Fruit fly (Drosophila melanogaster): ENCODE measurements around the gene CG31528.

The CG31528 gene

DNA sequence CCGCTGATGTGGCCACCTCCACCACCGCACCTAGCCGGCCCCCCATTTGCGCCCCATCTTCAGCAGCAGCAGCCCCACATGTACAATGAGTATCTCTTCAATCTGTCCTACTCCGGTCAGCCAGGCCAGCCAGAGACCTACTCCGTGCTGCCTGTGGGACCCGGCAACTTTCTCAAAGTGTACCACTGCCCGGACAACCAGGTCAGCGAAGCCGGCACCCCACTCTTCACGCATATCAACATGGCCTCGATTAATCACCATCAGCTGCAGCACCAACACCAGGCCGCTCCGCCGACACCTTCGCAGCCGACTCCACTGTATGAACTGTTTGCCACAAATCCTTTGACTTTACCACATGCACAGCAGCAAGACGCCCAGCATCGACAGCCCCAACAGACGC lies 21.6 kb downstream of the CG31528 start:
- TF ChIP-seq h (optimal IDR thresholded peaks at IDR 0.05) (no peak), Sin3A (optimal IDR thresholded peaks at IDR 0.05) (no peak), ttk (optimal IDR thresholded peaks at IDR 0.05) (peak; percentile 93), Myc (optimal IDR thresholded peaks at IDR 0.05) (no peak)

DNA sequence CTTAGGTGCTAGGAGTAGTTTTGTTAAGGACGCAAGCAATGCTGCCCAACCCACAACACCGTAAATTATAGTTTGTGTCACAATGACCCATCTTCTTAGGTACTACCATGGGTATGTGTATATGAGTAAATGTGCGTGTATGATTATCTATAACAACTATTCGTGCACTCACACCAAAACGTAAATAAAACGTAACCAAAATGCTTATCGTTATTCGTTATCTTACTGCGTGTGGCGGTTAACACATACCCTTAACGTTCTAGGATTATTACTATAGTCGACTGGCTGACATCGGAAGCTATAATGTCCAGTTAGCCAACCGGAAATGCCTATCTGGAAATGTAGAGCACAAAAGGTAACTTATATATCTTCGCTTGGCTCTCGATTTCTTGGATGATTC lies 28.8 kb downstream of the CG31528 start:
- no peak for TF ChIP-seq psq (optimal IDR thresholded peaks at IDR 0.05)
- TF ChIP-seq insv (optimal IDR thresholded peaks at IDR 0.05) = no peak
- TF ChIP-seq h (optimal IDR thresholded peaks at IDR 0.05) = no peak
- TF ChIP-seq Myc (optimal IDR thresholded peaks at IDR 0.05) = no peak

DNA sequence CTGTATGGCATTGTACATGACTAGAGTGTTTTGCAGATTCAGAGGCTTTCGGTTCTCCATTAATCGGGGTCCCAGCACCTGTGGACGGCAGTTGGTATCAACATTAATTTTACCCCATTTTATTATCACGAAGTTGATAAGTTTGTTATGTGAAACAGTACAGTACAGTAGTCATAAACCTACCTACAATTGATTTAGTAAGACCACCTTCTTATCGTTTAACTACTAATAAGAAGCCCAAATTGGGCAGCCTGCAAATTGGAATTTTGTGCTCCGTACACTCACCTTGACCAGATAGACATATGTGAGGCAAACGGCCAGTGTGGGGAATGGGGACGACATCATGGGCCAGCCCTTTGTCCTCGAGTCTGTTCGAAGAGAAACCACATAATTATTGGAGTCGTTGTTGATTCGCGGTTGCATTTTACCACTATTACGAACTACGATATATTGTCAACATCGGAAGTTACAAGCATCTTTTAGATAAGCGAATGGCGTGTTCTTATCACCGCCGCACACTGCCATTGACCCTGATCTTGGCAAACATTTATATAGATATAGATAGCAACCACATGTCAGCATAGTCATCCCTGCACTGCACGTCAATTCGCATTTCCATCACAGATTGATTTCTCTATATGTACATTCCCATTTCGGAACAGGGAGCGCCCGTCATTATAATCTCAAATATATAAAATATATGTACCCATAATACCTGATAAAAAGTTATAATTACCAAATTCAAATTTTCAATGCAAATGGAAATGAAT lies 30.4 kb downstream of the CG31528 start:
- TF ChIP-seq Myc (optimal IDR thresholded peaks at IDR 0.05) (no peak), h (optimal IDR thresholded peaks at IDR 0.05) (no peak), insv (optimal IDR thresholded peaks at IDR 0.05) (no peak), Sin3A (optimal IDR thresholded peaks at IDR 0.05) (no peak), ttk (optimal IDR thresholded peaks at IDR 0.05) (no peak), psq (optimal IDR thresholded peaks at IDR 0.05) (no peak)

DNA sequence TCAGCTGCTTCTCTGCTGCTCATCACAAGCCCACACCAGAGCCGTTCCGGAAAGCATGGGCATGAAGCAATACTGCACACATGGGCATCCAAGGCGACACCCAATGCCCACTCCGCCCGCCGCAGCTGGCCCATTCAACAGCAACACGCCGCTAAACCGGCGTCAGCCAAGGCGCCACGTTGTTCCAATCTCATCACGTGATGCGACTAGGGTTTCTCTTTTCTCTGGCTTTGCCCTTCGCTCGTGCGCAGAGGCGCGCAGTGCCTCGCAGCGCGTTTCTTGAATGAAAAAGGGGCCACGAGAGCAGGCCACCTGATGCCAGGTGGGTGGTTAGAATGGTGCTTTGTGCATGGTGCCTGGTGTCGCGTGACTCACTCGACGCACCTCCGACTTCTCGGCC lies 33.0 kb downstream of the CG31528 start:
- TF ChIP-seq psq (optimal IDR thresholded peaks at IDR 0.05) (no peak), h (optimal IDR thresholded peaks at IDR 0.05) (no peak), ttk (optimal IDR thresholded peaks at IDR 0.05) (no peak), insv (optimal IDR thresholded peaks at IDR 0.05) (no peak), Sin3A (optimal IDR thresholded peaks at IDR 0.05) (no peak), Myc (optimal IDR thresholded peaks at IDR 0.05) (no peak)

DNA sequence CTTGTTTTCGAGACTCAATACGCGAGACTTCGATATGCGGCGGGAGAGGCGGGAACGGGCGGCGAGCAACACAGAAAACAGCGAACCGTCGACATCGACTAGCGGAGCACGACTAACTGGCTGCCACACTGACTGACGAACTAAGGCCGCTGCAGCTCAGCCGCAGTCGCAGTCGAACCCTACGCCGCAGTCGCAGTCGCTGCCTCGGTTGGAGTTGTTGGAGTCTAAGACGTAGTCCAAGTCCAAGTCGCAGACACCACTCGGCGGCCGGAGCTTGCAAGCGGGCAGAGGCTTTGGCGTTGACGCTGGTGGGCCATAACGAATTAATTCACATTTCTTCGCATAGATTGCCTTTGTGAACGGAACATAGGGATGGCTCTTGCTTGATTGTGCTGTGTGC lies 34.5 kb downstream of the CG31528 start:
- TF ChIP-seq Myc (optimal IDR thresholded peaks at IDR 0.05) (no peak), insv (optimal IDR thresholded peaks at IDR 0.05) (no peak), Sin3A (optimal IDR thresholded peaks at IDR 0.05) (no peak), psq (optimal IDR thresholded peaks at IDR 0.05) (no peak), h (optimal IDR thresholded peaks at IDR 0.05) (no peak), ttk (optimal IDR thresholded peaks at IDR 0.05) (no peak)

DNA sequence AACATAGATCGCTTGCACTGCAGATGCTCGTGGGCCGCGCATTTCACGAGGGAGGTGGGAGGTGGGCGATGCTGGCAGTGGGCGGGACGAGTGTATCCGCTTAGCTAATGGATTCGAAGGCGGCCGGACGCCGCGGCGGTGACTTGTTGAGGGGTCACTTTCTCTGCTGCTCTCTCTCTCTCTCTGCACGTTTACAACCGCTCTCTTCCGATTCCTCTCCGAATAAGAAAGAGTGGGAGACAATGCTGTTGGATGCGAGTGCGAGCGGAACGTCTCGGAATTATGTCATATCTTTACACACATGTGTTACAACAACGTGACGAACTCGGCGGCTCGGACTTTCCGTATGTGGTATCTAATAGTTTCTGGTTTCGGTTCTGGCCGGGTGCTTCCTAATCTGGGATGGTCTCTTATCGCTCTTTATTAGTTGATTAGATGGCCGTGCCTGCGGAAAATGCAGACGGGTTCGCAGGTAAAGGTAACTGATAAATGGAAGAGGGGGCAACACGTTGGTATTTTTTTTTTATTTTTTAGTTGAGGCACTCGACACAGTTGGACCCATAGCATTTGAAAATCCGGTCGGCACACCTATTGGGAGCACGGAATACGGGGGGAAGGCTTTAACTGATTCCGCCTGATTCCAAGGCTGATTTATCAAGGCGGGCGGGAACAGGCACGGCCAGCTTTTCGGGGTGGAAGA lies 36.3 kb downstream of the CG31528 start:
- TF ChIP-seq Sin3A (optimal IDR thresholded peaks at IDR 0.05) (no peak), psq (optimal IDR thresholded peaks at IDR 0.05) (no peak), h (optimal IDR thresholded peaks at IDR 0.05) (no peak), insv (optimal IDR thresholded peaks at IDR 0.05) (no peak), Myc (optimal IDR thresholded peaks at IDR 0.05) (no peak), ttk (optimal IDR thresholded peaks at IDR 0.05) (no peak)

DNA sequence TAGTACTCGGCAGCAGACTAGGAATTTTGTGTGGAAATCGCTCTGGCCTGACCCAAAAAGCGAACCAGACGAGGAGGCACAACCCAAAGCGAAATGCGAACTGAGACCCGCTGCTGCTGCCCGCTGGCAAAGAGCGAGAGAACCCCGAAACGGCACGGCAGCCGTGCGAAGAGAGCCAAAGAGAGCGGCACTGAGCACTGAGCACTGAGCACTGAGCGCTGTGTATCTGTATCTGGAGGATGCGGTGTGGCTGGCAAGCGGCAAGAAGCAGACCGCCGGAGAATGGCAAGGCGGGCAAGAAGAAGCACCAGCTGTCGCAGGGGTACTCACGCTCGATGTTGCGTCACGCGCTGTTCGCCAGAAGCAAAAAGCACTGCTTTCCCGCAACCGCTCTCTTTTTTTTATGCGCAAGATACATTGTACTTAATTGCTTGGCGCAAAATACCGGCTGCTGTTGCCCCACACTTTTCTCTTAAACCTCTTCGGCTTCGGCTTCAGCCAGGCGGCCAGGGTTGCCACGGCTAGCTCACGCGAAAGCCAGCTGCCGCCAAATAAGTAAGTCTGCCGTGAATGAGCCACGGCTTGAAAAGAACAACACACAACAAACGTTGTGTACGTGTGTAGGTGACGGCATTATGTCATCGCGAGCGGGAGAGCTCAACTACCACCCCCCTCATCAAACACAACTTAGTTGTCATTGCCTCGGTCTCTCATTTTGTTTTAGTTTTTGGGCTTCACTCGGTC lies 37.1 kb downstream of the CG31528 start:
- TF ChIP-seq psq (optimal IDR thresholded peaks at IDR 0.05) = no peak
- no peak for TF ChIP-seq Sin3A (optimal IDR thresholded peaks at IDR 0.05)
- TF ChIP-seq Myc (optimal IDR thresholded peaks at IDR 0.05) = no peak
- TF ChIP-seq h (optimal IDR thresholded peaks at IDR 0.05) = peak; percentile 54
- TF ChIP-seq insv (optimal IDR thresholded peaks at IDR 0.05) = peak; percentile 10
- TF ChIP-seq ttk (optimal IDR thresholded peaks at IDR 0.05) = no peak

DNA sequence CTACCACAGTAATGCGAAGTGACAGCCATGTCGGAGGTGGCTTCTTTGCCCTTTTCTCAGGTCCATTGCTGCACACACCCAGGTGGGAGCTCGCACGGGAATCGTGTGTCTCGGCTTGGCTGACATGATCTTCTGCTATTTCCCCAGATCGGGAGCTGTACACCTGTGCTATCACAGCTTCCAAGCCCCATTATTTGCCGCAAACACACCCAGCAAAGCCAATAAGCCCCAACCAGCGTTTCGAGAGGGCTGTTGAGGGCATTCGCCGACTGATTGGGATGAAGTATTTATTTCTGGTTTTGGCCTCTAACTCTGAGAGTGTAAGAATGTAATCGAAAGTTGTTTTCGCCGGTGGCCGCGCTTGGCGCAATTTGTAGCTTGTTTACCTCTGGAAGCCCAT lies 41.4 kb downstream of the CG31528 start:
- TF ChIP-seq h (optimal IDR thresholded peaks at IDR 0.05) (no peak), psq (optimal IDR thresholded peaks at IDR 0.05) (no peak), Myc (optimal IDR thresholded peaks at IDR 0.05) (no peak), Sin3A (optimal IDR thresholded peaks at IDR 0.05) (no peak), insv (optimal IDR thresholded peaks at IDR 0.05) (no peak), ttk (optimal IDR thresholded peaks at IDR 0.05) (no peak)

DNA sequence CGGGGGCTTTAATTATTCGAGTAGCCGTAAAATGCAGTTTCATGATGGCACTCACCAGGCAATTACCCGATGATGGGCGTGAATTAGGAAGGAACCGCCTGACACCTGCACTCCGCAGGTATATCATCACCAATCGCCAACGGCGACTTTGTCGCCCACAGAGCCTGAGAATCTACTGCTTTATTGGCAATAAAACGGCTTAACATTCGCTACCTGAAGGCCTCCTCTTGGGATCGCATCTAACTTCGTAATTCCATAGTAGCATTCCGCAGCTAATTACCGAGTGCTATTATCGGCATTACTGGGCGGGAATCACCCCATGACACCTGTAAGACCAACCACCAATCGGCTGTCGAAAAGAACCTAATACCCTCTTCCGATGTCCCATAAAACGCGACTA lies 42.0 kb downstream of the CG31528 start:
- TF ChIP-seq ttk (optimal IDR thresholded peaks at IDR 0.05) (no peak), psq (optimal IDR thresholded peaks at IDR 0.05) (no peak), Sin3A (optimal IDR thresholded peaks at IDR 0.05) (no peak), h (optimal IDR thresholded peaks at IDR 0.05) (no peak), Myc (optimal IDR thresholded peaks at IDR 0.05) (no peak), insv (optimal IDR thresholded peaks at IDR 0.05) (no peak)

DNA sequence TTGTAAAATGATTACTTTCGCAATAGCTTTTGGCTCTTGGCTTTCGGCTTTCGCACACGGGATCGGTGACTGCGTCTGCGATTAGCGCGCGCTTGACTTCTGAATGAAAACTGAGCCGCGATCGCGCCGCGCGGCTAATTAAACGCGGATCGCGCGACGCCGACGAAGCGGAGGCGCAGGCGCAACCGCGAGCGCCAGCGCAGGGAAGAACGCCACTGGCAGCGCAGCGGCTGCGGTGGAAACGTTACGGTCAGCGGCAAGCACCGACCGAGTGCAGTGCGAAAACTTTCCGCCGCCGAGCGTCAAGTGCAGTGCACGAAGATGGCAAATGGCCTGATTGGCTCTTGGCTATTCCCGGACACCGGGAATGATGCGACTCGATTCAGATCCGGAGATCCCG lies 46.5 kb downstream of the CG31528 start, which contains the start of gene CG31522:
CG31522 (minus strand) TSS at position 101 of the 400 bp plus-strand sequence.
- TF ChIP-seq Myc (optimal IDR thresholded peaks at IDR 0.05) (no peak), psq (optimal IDR thresholded peaks at IDR 0.05) (no peak), Sin3A (optimal IDR thresholded peaks at IDR 0.05) (no peak)

DNA sequence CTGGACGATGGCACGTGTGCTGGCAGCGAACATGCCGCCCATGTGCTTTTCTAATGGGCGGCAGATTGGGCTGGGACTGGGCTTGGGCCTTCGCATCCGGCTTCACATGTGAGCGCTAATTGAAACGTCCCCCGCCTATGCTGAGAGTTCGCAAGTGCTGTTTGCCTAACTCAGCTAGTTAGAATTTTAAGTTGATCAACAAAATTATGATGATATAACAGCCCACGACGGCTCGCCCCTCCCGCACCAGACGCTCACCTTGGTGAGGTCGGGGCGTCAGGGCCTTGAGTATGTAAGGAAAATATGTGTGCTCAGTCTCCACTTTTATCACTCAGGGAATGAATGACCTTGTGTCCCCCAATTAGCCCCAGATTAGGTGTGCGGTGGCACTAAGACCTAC lies 50.7 kb downstream of the CG31528 start:
- TF ChIP-seq psq (optimal IDR thresholded peaks at IDR 0.05) (no peak), Myc (optimal IDR thresholded peaks at IDR 0.05) (no peak), Sin3A (optimal IDR thresholded peaks at IDR 0.05) (no peak), insv (optimal IDR thresholded peaks at IDR 0.05) (no peak), h (optimal IDR thresholded peaks at IDR 0.05) (no peak), ttk (optimal IDR thresholded peaks at IDR 0.05) (no peak)

All from Kc167 (cell line).